Worm (Caenorhabditis elegans) whole organism, mixed stage, embryonic: ENCODE data around the gene ilcr-2.

Experiments
- M03D4.4 ChIP-seq: sonication (generic microtip); optimal IDR thresholded peaks from 2 replicates; lab custom pipeline; 2017; ENCODE audit warnings: mild to moderate bottlenecking, missing genetic modification characterization, missing compliant biosample characterization
- bed-3 ChIP-seq: fragments of 200-800 bp; sonication (Bioruptor generic); optimal IDR thresholded peaks from 3 replicates; lab custom pipeline; 2018; ENCODE audit warnings: mild to moderate bottlenecking, missing genetic modification characterization, moderate library complexity, missing compliant biosample characterization
- blmp-1 ChIP-seq: fragments of 150-350 bp; optimal IDR thresholded peaks from 2 replicates; lab custom pipeline; 2014; ENCODE audit warnings: missing biosample characterization, missing genetic modification characterization
- ceh-39 ChIP-seq: fragments of 150-350 bp; optimal IDR thresholded peaks from 2 replicates; lab custom pipeline; 2014; ENCODE audit warnings: missing biosample characterization, missing genetic modification characterization
- ceh-43 ChIP-seq: fragments of 200-800 bp; sonication (Bioruptor generic); optimal IDR thresholded peaks from 2 replicates; lab custom pipeline; 2018; ENCODE audit warnings: mild to moderate bottlenecking, missing genetic modification characterization, moderate library complexity, missing compliant biosample characterization
- ceh-83 ChIP-seq: fragments of 200-800 bp; sonication (Bioruptor generic); optimal IDR thresholded peaks from 2 replicates; lab custom pipeline; 2018; ENCODE audit warnings: mild to moderate bottlenecking, missing genetic modification characterization, missing compliant biosample characterization
- ces-1 ChIP-seq: fragments of 150-350 bp; optimal IDR thresholded peaks from 2 replicates; lab custom pipeline; 2014; ENCODE audit warnings: missing biosample characterization, missing genetic modification reagents, missing genetic modification characterization
- cnd-1 ChIP-seq: fragments of 200-800 bp; sonication (Bioruptor generic); optimal IDR thresholded peaks from 2 replicates; lab custom pipeline; 2018; ENCODE audit warnings: mild to moderate bottlenecking, missing genetic modification characterization, missing compliant biosample characterization
- drap-1 ChIP-seq: fragments of 200-800 bp; sonication (Bioruptor generic); optimal IDR thresholded peaks from 3 replicates; lab custom pipeline; 2018; ENCODE audit warnings: mild to moderate bottlenecking, missing genetic modification characterization, missing compliant biosample characterization
- elt-1 ChIP-seq: sonication (generic microtip); optimal IDR thresholded peaks from 2 replicates; lab custom pipeline; 2017; ENCODE audit warnings: missing genetic modification characterization, mild to moderate bottlenecking, missing compliant biosample characterization, antibody characterized with exemption, moderate library complexity, borderline replicate concordance; ENCODE audit not compliant: insufficient read depth
- elt-3 ChIP-seq: fragments of 150-350 bp; optimal IDR thresholded peaks from 2 replicates; lab custom pipeline; 2014; ENCODE audit warnings: missing biosample characterization, missing genetic modification characterization
- flh-1 ChIP-seq: fragments of 200-800 bp; sonication (Bioruptor generic); optimal IDR thresholded peaks from 2 replicates; lab custom pipeline; 2018; ENCODE audit warnings: mild to moderate bottlenecking, missing genetic modification characterization, moderate library complexity, missing compliant biosample characterization
- ham-2 ChIP-seq: fragments of 200-800 bp; sonication (Bioruptor generic); optimal IDR thresholded peaks from 2 replicates; lab custom pipeline; 2018; ENCODE audit warnings: mild to moderate bottlenecking, missing genetic modification characterization, missing compliant biosample characterization
- hlh-1 ChIP-seq: fragments of 150-350 bp; optimal IDR thresholded peaks from 2 replicates; lab custom pipeline; 2014; ENCODE audit warnings: missing biosample characterization, missing genetic modification reagents, missing genetic modification characterization
- lin-32 ChIP-seq: fragments of 200-800 bp; sonication (Bioruptor generic); optimal IDR thresholded peaks from 2 replicates; lab custom pipeline; 2018; ENCODE audit warnings: mild to moderate bottlenecking, missing genetic modification characterization, missing compliant biosample characterization
- lsy-2 ChIP-seq: fragments of 150-350 bp; optimal IDR thresholded peaks from 2 replicates; lab custom pipeline; 2014; ENCODE audit warnings: missing biosample characterization, missing genetic modification characterization
- mab-5 ChIP-seq: fragments of 150-350 bp; optimal IDR thresholded peaks from 2 replicates; lab custom pipeline; 2014; ENCODE audit warnings: missing biosample characterization, missing genetic modification characterization
- mep-1 ChIP-seq: fragments of 150-350 bp; optimal IDR thresholded peaks from 2 replicates; lab custom pipeline; 2017; ENCODE audit warnings: missing biosample characterization, missing genetic modification reagents, missing genetic modification characterization, inconsistent platforms
- mls-2 ChIP-seq: sonication (generic microtip); optimal IDR thresholded peaks from 2 replicates; lab custom pipeline; 2016; ENCODE audit warnings: mild to moderate bottlenecking, missing genetic modification characterization, moderate library complexity, missing compliant biosample characterization
- nhr-12 ChIP-seq: fragments of 150-350 bp; optimal IDR thresholded peaks from 2 replicates; lab custom pipeline; 2014; ENCODE audit warnings: missing biosample characterization, missing genetic modification characterization
- nhr-2 ChIP-seq: fragments of 150-350 bp; optimal IDR thresholded peaks from 2 replicates; lab custom pipeline; 2014; ENCODE audit warnings: missing biosample characterization, missing genetic modification characterization
- nhr-28 ChIP-seq: fragments of 150-350 bp; optimal IDR thresholded peaks from 2 replicates; lab custom pipeline; 2014; ENCODE audit warnings: missing biosample characterization, missing genetic modification characterization
- nhr-76 ChIP-seq: sonication (generic microtip); optimal IDR thresholded peaks from 2 replicates; lab custom pipeline; 2017; ENCODE audit warnings: missing biosample characterization, missing genetic modification characterization
- pha-4 ChIP-seq: fragments of 150-350 bp; optimal IDR thresholded peaks from 2 replicates; lab custom pipeline; 2018; ENCODE audit warnings: missing biosample characterization, missing genetic modification reagents, missing genetic modification characterization
- sem-2 ChIP-seq: fragments of 200-800 bp; sonication (Bioruptor generic); optimal IDR thresholded peaks from 2 replicates; lab custom pipeline; 2018; ENCODE audit warnings: mild to moderate bottlenecking, missing genetic modification characterization, missing compliant biosample characterization
- snpc-4 ChIP-seq: fragments of 150-350 bp; optimal IDR thresholded peaks from 2 replicates; lab custom pipeline; 2014; ENCODE audit warnings: missing biosample characterization, missing genetic modification characterization
- sptf-1 ChIP-seq: sonication (generic microtip); optimal IDR thresholded peaks from 2 replicates; lab custom pipeline; 2017; ENCODE audit warnings: mild to moderate bottlenecking, missing genetic modification characterization, moderate library complexity, missing compliant biosample characterization
- tbx-8 ChIP-seq: fragments of 200-800 bp; sonication (Bioruptor generic); optimal IDR thresholded peaks from 2 replicates; lab custom pipeline; 2018; ENCODE audit warnings: mild to moderate bottlenecking, missing genetic modification characterization, moderate library complexity, missing compliant biosample characterization
- unc-120 ChIP-seq: sonication (generic microtip); optimal IDR thresholded peaks from 2 replicates; lab custom pipeline; 2017; ENCODE audit warnings: missing genetic modification characterization, missing compliant biosample characterization; ENCODE audit not compliant: poor library complexity, severe bottlenecking
- unc-39 ChIP-seq: fragments of 150-350 bp; optimal IDR thresholded peaks from 2 replicates; lab custom pipeline; 2014; ENCODE audit warnings: missing biosample characterization, missing genetic modification characterization
- unc-62 ChIP-seq: fragments of 150-350 bp; optimal IDR thresholded peaks from 2 replicates; lab custom pipeline; 2014; ENCODE audit warnings: missing biosample characterization, missing genetic modification reagents, missing genetic modification characterization
- zip-8 ChIP-seq: fragments of 150-350 bp; optimal IDR thresholded peaks from 2 replicates; lab custom pipeline; 2014; ENCODE audit warnings: missing biosample characterization, missing genetic modification characterization
- ztf-11 ChIP-seq: fragments of 150-350 bp; optimal IDR thresholded peaks from 2 replicates; lab custom pipeline; 2014; ENCODE audit warnings: missing biosample characterization, missing genetic modification characterization

Gene ilcr-2

DNA sequence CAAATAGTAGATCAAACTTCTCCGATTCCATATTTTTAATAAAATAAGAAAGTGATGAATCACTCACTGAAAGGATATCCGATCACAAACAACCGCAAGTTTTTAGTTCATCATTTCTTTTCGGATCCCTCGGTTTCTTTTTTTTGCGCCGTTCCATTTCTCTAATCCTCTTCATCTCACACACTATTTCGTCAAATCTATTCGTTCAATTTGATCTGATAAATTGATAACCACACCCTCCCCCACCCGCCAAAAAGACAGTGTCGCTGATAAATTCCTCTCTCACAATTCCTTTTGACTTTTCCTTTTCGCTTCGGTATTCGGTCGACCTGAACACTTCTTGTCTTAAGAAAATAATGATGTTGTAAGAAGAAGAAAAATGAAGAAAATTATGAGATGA lies 15.5 kb upstream of the ilcr-2 start:
- TF ChIP-seq ceh-43 (GFP tag; lab: Kevin White, UChicago), result no peak
- TF ChIP-seq, all 35 proteins: peak for 0

DNA sequence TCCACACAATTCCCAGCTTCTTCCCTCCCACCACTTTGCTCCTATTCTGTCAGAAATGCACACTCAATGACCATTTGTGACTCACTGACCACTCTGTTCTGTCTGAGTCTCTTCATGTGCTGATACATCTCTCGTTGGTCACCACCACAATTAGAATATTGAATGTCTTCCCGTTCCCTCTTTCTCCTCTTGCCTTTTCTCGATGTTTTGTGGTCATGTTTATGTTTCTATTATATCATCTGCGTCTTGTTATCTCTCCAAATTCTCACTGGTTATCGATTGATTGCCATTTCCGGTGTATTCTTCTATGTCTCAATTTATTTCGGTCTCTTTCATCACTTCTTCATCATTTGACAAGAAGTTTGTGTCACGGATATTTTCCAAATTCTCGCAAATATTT lies 14.1 kb upstream of the ilcr-2 start:
- TF ChIP-seq cnd-1 (tag; lab: Kevin White, UChicago) (no peak), tbx-8 (GFP tag; lab: Kevin White, UChicago) (no peak), snpc-4 (tag; lab: Kevin White, UChicago) (no peak), elt-3 (no peak), blmp-1 (no peak), lsy-2 (no peak), M03D4.4 (tag; lab: Kevin White, UChicago) (no peak), mls-2 (peak; percentile 46), hlh-1 (tag; lab: Kevin White, UChicago) (no peak), drap-1 (GFP tag; lab: Kevin White, UChicago) (no peak), nhr-2 (tag; lab: Kevin White, UChicago) (no peak), mep-1 (peak; percentile 37), nhr-76 (tag; lab: Kevin White, UChicago) (no peak), ztf-11 (tag; lab: Kevin White, UChicago) (no peak), ceh-39 (tag; lab: Kevin White, UChicago) (no peak), flh-1 (no peak), ces-1 (GFP tag; lab: Kevin White, UChicago) (peak; percentile 74), unc-120 (tag; lab: Kevin White, UChicago) (no peak), zip-8 (tag; lab: Kevin White, UChicago) (no peak), unc-62 (peak; percentile 14), lin-32 (GFP tag; lab: Kevin White, UChicago) (no peak), unc-39 (tag; lab: Kevin White, UChicago) (no peak), nhr-28 (no peak), ceh-83 (GFP tag; lab: Kevin White, UChicago) (no peak), bed-3 (GFP tag; lab: Kevin White, UChicago) (no peak), ceh-43 (GFP tag; lab: Kevin White, UChicago) (no peak)

DNA sequence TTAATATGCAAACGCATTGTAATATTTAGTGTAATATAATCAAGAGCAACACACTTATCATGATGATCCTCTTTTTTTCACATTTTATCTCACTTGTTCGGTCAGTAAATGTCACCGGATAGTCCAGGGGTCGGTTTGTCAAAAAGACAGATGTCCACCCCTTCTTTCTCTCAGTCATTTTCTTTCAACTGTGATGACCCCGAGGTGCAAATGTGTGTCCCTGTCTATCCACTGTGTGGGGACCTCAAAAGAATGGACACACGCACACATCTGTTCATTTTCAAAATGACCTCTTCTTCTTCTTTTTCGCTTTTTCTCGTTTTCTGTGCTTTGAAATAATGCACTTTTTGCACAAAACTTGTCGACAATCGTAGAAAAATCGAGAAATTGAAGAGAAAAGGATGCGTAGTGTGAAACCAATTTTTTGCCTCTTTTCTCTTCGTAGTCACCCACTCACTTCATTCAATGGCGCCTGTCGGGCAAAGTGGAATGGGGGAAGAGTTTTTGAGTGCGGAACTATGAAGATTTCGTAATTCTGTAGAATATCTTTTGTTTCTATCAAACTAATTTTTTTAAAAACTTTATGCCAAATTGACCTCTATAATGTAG lies 11.2 kb upstream of the ilcr-2 start:
- no peak for TF ChIP-seq ham-2 (GFP tag; lab: Kevin White, UChicago)
- no peak for TF ChIP-seq M03D4.4 (tag; lab: Kevin White, UChicago)
- TF ChIP-seq nhr-76 (tag; lab: Kevin White, UChicago), result no peak
- TF ChIP-seq drap-1 (GFP tag; lab: Kevin White, UChicago), result no peak
- TF ChIP-seq nhr-2 (tag; lab: Kevin White, UChicago), result peak; percentile 98
- TF ChIP-seq ces-1 (GFP tag; lab: Kevin White, UChicago), result no peak
- TF ChIP-seq mep-1, result no peak
- no peak for TF ChIP-seq zip-8 (tag; lab: Kevin White, UChicago)
- no peak for TF ChIP-seq unc-39 (tag; lab: Kevin White, UChicago)
- TF ChIP-seq lin-32 (GFP tag; lab: Kevin White, UChicago), result peak; percentile 24
- no peak for TF ChIP-seq elt-3
- TF ChIP-seq ztf-11 (tag; lab: Kevin White, UChicago), result no peak
- peak; percentile 41 for TF ChIP-seq cnd-1 (tag; lab: Kevin White, UChicago)
- TF ChIP-seq sem-2 (GFP tag; lab: Kevin White, UChicago), result no peak
- no peak for TF ChIP-seq unc-62
- TF ChIP-seq ceh-39 (tag; lab: Kevin White, UChicago), result no peak
- TF ChIP-seq tbx-8 (GFP tag; lab: Kevin White, UChicago), result no peak
- TF ChIP-seq sptf-1 (tag; lab: Kevin White, UChicago), result no peak
- TF ChIP-seq unc-120 (tag; lab: Kevin White, UChicago), result no peak
- TF ChIP-seq flh-1, result no peak
- no peak for TF ChIP-seq mls-2
- TF ChIP-seq ceh-43 (GFP tag; lab: Kevin White, UChicago), result no peak
- TF ChIP-seq snpc-4 (tag; lab: Kevin White, UChicago), result no peak
- TF ChIP-seq pha-4 (tag; lab: Kevin White, UChicago), result no peak
- TF ChIP-seq hlh-1 (tag; lab: Kevin White, UChicago), result peak; percentile 47
- TF ChIP-seq elt-1, result no peak
- no peak for TF ChIP-seq mab-5
- no peak for TF ChIP-seq ceh-83 (GFP tag; lab: Kevin White, UChicago)
- TF ChIP-seq nhr-12, result no peak
